Fruit fly (Drosophila melanogaster) whole organism, embryonic: ENCODE measurements around the gene CG31075.
A peak's percentile ranks its signal among the peaks of the same experiment; 100 is the strongest.

ENCODE experiments used
- Ada2b ChIP-seq: fragments of 200-800 bp; sonication (Bioruptor generic); IDR thresholded peaks from 2 replicates; pipeline ENCODE4 v1.3.6; 2022; ENCODE audit warnings: missing biosample characterization, missing genetic modification characterization
- Atf3 ChIP-seq: fragments of 200-800 bp; sonication (Bioruptor generic); optimal IDR thresholded peaks from 3 replicates; lab custom pipeline; 2016; ENCODE audit warnings: missing biosample characterization, missing genetic modification characterization
- CG10209 ChIP-seq: fragments of 200-800 bp; sonication (Bioruptor generic); optimal IDR thresholded peaks from 3 replicates; lab custom pipeline; 2017; ENCODE audit warnings: missing biosample characterization, mild to moderate bottlenecking, missing genetic modification characterization, missing genetic modification reagents
- CG10543 ChIP-seq: fragments of 200-800 bp; sonication (Bioruptor generic); optimal IDR thresholded peaks from 3 replicates; lab custom pipeline; 2017; ENCODE audit warnings: missing biosample characterization, mild to moderate bottlenecking, missing genetic modification characterization, moderate library complexity
- CG12155 ChIP-seq: fragments of 200-800 bp; sonication (Bioruptor generic); optimal IDR thresholded peaks from 3 replicates; lab custom pipeline; 2016; ENCODE audit warnings: missing biosample characterization, missing genetic modification characterization
- CG13296 ChIP-seq: fragments of 200-800 bp; sonication (Bioruptor generic); optimal IDR thresholded peaks from 3 replicates; lab custom pipeline; 2018; ENCODE audit warnings: missing biosample characterization, mild to moderate bottlenecking, missing genetic modification characterization
- CG15601 ChIP-seq: fragments of 200-800 bp; sonication (Bioruptor generic); optimal IDR thresholded peaks from 3 replicates; lab custom pipeline; 2019; ENCODE audit warnings: missing biosample characterization, mild to moderate bottlenecking, missing genetic modification characterization, moderate library complexity
- CG16813 ChIP-seq: fragments of 200-800 bp; sonication (Bioruptor generic); IDR thresholded peaks from 3 replicates; pipeline ENCODE4 v1.3.6; 2022; ENCODE audit warnings: missing biosample characterization, missing genetic modification characterization; ENCODE audit not compliant: partially characterized antibody
- CG17385 ChIP-seq: fragments of 200-800 bp; sonication (Bioruptor generic); optimal IDR thresholded peaks from 3 replicates; lab custom pipeline; 2018; ENCODE audit warnings: missing biosample characterization, mild to moderate bottlenecking, missing genetic modification characterization
- CG2202 ChIP-seq: fragments of 200-800 bp; sonication (Bioruptor generic); optimal IDR thresholded peaks from 2 replicates; lab custom pipeline; 2018; ENCODE audit warnings: missing biosample characterization, mild to moderate bottlenecking, missing genetic modification characterization
- CG31224 ChIP-seq: fragments of 200-800 bp; sonication (Bioruptor generic); IDR thresholded peaks from 2 replicates; pipeline ENCODE4 v1.3.6; 2022; ENCODE audit warnings: missing biosample characterization, missing genetic modification characterization
- CG3281 ChIP-seq: fragments of 200-800 bp; sonication (Bioruptor generic); optimal IDR thresholded peaks from 3 replicates; lab custom pipeline; 2017; ENCODE audit warnings: missing biosample characterization, mild to moderate bottlenecking, missing genetic modification characterization
- CG4854 ChIP-seq: fragments of 200-800 bp; sonication (Bioruptor generic); optimal IDR thresholded peaks from 2 replicates; lab custom pipeline; 2016; ENCODE audit warnings: missing biosample characterization, missing genetic modification characterization, inconsistent platforms
- CG6689 ChIP-seq: fragments of 200-800 bp; sonication (Bioruptor generic); IDR thresholded peaks from 2 replicates; pipeline ENCODE4 v1.3.6; 2022; ENCODE audit warnings: missing biosample characterization, missing genetic modification characterization
- CG7372 ChIP-seq: fragments of 200-800 bp; sonication (Bioruptor generic); IDR thresholded peaks from 2 replicates; pipeline ENCODE4 v1.3.6; 2022; ENCODE audit warnings: missing biosample characterization, missing genetic modification characterization
- CG7839 ChIP-seq: fragments of 200-800 bp; sonication (Bioruptor generic); optimal IDR thresholded peaks from 3 replicates; lab custom pipeline; 2018; ENCODE audit warnings: missing biosample characterization, mild to moderate bottlenecking, missing genetic modification characterization, moderate library complexity
- CG8089 ChIP-seq: fragments of 200-800 bp; sonication (Bioruptor generic); optimal IDR thresholded peaks from 3 replicates; lab custom pipeline; 2016; ENCODE audit warnings: missing biosample characterization, missing genetic modification characterization
- CG8290 ChIP-seq, 3 experiments: fragments of 200-800 bp; sonication (Bioruptor generic); optimal IDR thresholded peaks; 2 replicates each; lab custom pipeline; 2016 to 2019; ENCODE audit warnings: missing biosample characterization in 3 of 3, missing genetic modification characterization in 3 of 3, mild to moderate bottlenecking in 2 of 3, moderate library complexity in 1 of 3
- CG8765 ChIP-seq: fragments of 200-800 bp; sonication (Bioruptor generic); IDR thresholded peaks from 2 replicates; pipeline ENCODE4 v1.3.6; 2022; ENCODE audit warnings: missing biosample characterization, missing genetic modification characterization
- CG9817 ChIP-seq: fragments of 200-800 bp; sonication (Bioruptor generic); optimal IDR thresholded peaks from 2 replicates; lab custom pipeline; 2018; ENCODE audit warnings: missing biosample characterization, mild to moderate bottlenecking, missing genetic modification characterization, moderate library complexity
- CHES-1-like ChIP-seq: fragments of 200-800 bp; sonication (Bioruptor generic); optimal IDR thresholded peaks from 2 replicates; lab custom pipeline; 2016; ENCODE audit warnings: missing biosample characterization, missing genetic modification characterization
- Camta ChIP-seq: fragments of 200-800 bp; sonication (Bioruptor generic); optimal IDR thresholded peaks from 2 replicates; lab custom pipeline; 2016; ENCODE audit warnings: missing biosample characterization, missing genetic modification characterization
- Dfd ChIP-seq, 2 experiments: fragments of >200 bp; optimal IDR thresholded peaks; 2 replicates each; lab custom pipeline; 2017; ENCODE audit warnings: missing biosample characterization in 2 of 2, missing genetic modification characterization in 2 of 2
- Fer2 ChIP-seq: fragments of 200-800 bp; sonication (Bioruptor generic); optimal IDR thresholded peaks from 2 replicates; lab custom pipeline; 2018; ENCODE audit warnings: missing biosample characterization, mild to moderate bottlenecking, missing genetic modification characterization, moderate library complexity
- Gsc ChIP-seq: fragments of 200-800 bp; sonication (Bioruptor generic); IDR thresholded peaks from 2 replicates; pipeline ENCODE4 v1.3.6; 2022; ENCODE audit warnings: missing biosample characterization, missing genetic modification characterization
- H15 ChIP-seq: fragments of 200-800 bp; sonication (Bioruptor generic); IDR thresholded peaks from 3 replicates; pipeline ENCODE4 v1.3.6; 2022; ENCODE audit warnings: missing biosample characterization, missing genetic modification characterization
- Lhr ChIP-seq: fragments of 200-800 bp; sonication (Bioruptor generic); optimal IDR thresholded peaks from 3 replicates; lab custom pipeline; 2017; ENCODE audit warnings: mild to moderate bottlenecking, missing biosample characterization, missing genetic modification reagents, missing genetic modification characterization
- NC2α ChIP-seq: fragments of 200-800 bp; sonication (Bioruptor generic); optimal IDR thresholded peaks from 2 replicates; lab custom pipeline; 2016; ENCODE audit warnings: missing biosample characterization, missing genetic modification characterization
- NFAT ChIP-seq: fragments of 200-800 bp; sonication (Bioruptor generic); IDR thresholded peaks from 2 replicates; pipeline ENCODE4 v1.3.6; 2022; ENCODE audit warnings: missing biosample characterization, missing genetic modification characterization
- Sin3A ChIP-seq: fragments of >200 bp; optimal IDR thresholded peaks from 2 replicates; lab custom pipeline; 2018
- Stat92E ChIP-seq, 3 experiments: fragments of >200 bp in 2 of 3; fragments of 200-800 bp in 1 of 3; sonication (Bioruptor generic) in 1 of 3; optimal IDR thresholded peaks; 2 replicates each; lab custom pipeline; 2017 to 2019; ENCODE audit warnings: missing biosample characterization in 3 of 3, missing genetic modification characterization in 3 of 3, mild to moderate bottlenecking in 1 of 3, moderate library complexity in 1 of 3
- Trl ChIP-seq, 3 experiments: fragments of >200 bp in 2 of 3; fragments of 200-800 bp in 1 of 3; sonication (Bioruptor generic) in 1 of 3; optimal IDR thresholded peaks; 2 replicates in 1 of 3; 3 replicates in 2 of 3; lab custom pipeline; 2016 to 2017; ENCODE audit warnings: missing biosample characterization in 1 of 3, missing genetic modification characterization in 1 of 3
- amos ChIP-seq: fragments of 200-800 bp; sonication (Bioruptor generic); IDR thresholded peaks from 2 replicates; pipeline ENCODE4 v1.3.6; 2022; ENCODE audit warnings: missing biosample characterization, missing genetic modification characterization; ENCODE audit not compliant: partially characterized antibody
- ase ChIP-seq: fragments of 200-800 bp; sonication (Bioruptor generic); IDR thresholded peaks from 3 replicates; pipeline ENCODE4 v1.3.6; 2022; ENCODE audit warnings: missing biosample characterization, missing genetic modification characterization
- corto ChIP-seq: fragments of 200-800 bp; sonication (Bioruptor generic); optimal IDR thresholded peaks from 2 replicates; lab custom pipeline; 2016; ENCODE audit warnings: missing biosample characterization, mild to moderate bottlenecking, missing genetic modification characterization, moderate library complexity
- crol ChIP-seq: fragments of 200-800 bp; sonication (Bioruptor generic); IDR thresholded peaks from 2 replicates; pipeline ENCODE4 v1.3.6; 2022; ENCODE audit warnings: missing biosample characterization, missing genetic modification characterization
- dati ChIP-seq: fragments of 200-800 bp; sonication (Bioruptor generic); IDR thresholded peaks from 2 replicates; pipeline ENCODE4 v1.3.6; 2022; ENCODE audit warnings: missing biosample characterization, missing genetic modification characterization
- dmrt99B ChIP-seq: fragments of 200-800 bp; sonication (Bioruptor generic); optimal IDR thresholded peaks from 2 replicates; lab custom pipeline; 2018; ENCODE audit warnings: missing biosample characterization, mild to moderate bottlenecking, missing genetic modification characterization, moderate library complexity
- grau ChIP-seq: fragments of 200-800 bp; optimal IDR thresholded peaks from 3 replicates; lab custom pipeline; 2019; ENCODE audit warnings: missing biosample characterization, mild to moderate bottlenecking, missing genetic modification characterization, moderate library complexity
- insv ChIP-seq, 2 experiments: fragments of 200-800 bp; sonication (Bioruptor generic); optimal IDR thresholded peaks; 3 replicates each; lab custom pipeline; 2016 to 2018; ENCODE audit warnings: missing biosample characterization in 2 of 2, missing genetic modification characterization in 2 of 2
- lmd ChIP-seq: fragments of 200-800 bp; sonication (Bioruptor generic); IDR thresholded peaks from 2 replicates; pipeline ENCODE4 v1.3.6; 2022; ENCODE audit warnings: missing biosample characterization, missing genetic modification characterization
- lov ChIP-seq, 2 experiments: fragments of 200-800 bp in 1 of 2; fragments of >200 bp in 1 of 2; sonication (Bioruptor generic) in 1 of 2; IDR thresholded peaks in 1 of 2; optimal IDR thresholded peaks in 1 of 2; 2 replicates in 1 of 2; 3 replicates in 1 of 2; pipeline versions ENCODE4 v1.3.6 to Lab custom; 2017 to 2022; ENCODE audit warnings: missing biosample characterization in 1 of 2, missing genetic modification characterization in 1 of 2
- mld ChIP-seq: fragments of 200-800 bp; sonication (Bioruptor generic); IDR thresholded peaks from 3 replicates; pipeline ENCODE4 v1.3.6; 2022; ENCODE audit warnings: missing biosample characterization, missing genetic modification characterization; ENCODE audit not compliant: partially characterized antibody
- otp ChIP-seq: fragments of 200-800 bp; sonication (Bioruptor generic); IDR thresholded peaks from 3 replicates; pipeline ENCODE4, ENCODE4 v1.3.6; 2022; ENCODE audit warnings: missing biosample characterization, missing genetic modification characterization
- pzg ChIP-seq: fragments of 200-800 bp; sonication (Bioruptor generic); optimal IDR thresholded peaks from 3 replicates; lab custom pipeline; 2018; ENCODE audit warnings: missing biosample characterization, mild to moderate bottlenecking, missing genetic modification characterization, moderate library complexity
- row ChIP-seq: fragments of 200-800 bp; sonication (Bioruptor generic); IDR thresholded peaks from 3 replicates; pipeline ENCODE4 v1.3.6; 2022; ENCODE audit warnings: missing biosample characterization, missing genetic modification characterization
- sna ChIP-seq: fragments of 200-800 bp; sonication (Bioruptor generic); IDR thresholded peaks from 2 replicates; pipeline ENCODE4 v1.3.6; 2022; ENCODE audit warnings: missing biosample characterization, missing genetic modification characterization; ENCODE audit not compliant: partially characterized antibody
- trem ChIP-seq: fragments of 200-800 bp; optimal IDR thresholded peaks from 3 replicates; lab custom pipeline; 2019; ENCODE audit warnings: missing biosample characterization, mild to moderate bottlenecking, missing genetic modification characterization, moderate library complexity
- wor ChIP-seq: fragments of 200-800 bp; sonication (Bioruptor generic); IDR thresholded peaks from 2 replicates; pipeline ENCODE4 v1.3.6; 2022; ENCODE audit warnings: missing biosample characterization, missing genetic modification characterization

Gene CG31075

DNA sequence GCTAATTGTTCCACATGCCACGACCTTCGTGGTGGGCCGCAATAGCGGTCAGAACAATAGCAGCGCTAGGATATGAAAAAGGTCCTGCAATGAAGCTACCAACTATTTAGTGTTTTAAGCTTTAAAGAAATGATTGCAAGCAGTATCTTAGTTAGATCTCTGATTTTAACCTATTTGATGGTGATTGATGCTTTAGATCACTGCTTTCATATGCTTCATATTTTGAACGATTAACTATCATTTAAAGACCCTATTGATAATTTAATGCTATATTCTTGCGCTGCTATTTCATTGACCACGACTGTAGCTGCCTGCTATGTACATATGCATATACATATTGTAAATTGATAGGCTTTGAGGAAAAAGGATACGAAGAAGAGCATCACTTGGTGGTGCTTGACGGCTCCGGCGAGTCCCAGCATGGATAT is 24.6 kb downstream of the CG31075 start (continued):
- TF ChIP-seq lov (optimal IDR thresholded peaks at IDR 0.05; lab: Kevin White, UChicago) = no peak
- TF ChIP-seq lov (GFP tag; IDR thresholded peaks at IDR 0.05; lab: Robert Waterston, UW) = no peak
- no peak for TF ChIP-seq CG9817 (tag; lab: Kevin White, UChicago)
- peak; percentile 15 for TF ChIP-seq CG12155
- no peak for TF ChIP-seq wor
- no peak for TF ChIP-seq CG8765
- peak; percentile 53; the same call in 1 of the 2 replicates for TF ChIP-seq Ada2b (GFP tag; lab: Robert Waterston, UW)
- no peak for TF ChIP-seq Dfd (GFP tag; optimal IDR thresholded peaks at IDR 0.05; lab: Kevin White, UChicago)
- TF ChIP-seq ase (GFP tag; lab: Robert Waterston, UW) = no peak
- TF ChIP-seq CG6689 (GFP tag; lab: Robert Waterston, UW) = peak; percentile 78
- TF ChIP-seq NFAT (GFP tag; lab: Robert Waterston, UW) = peak; percentile 42; the same call in 1 of the 2 replicates
- no peak for TF ChIP-seq Sin3A
- TF ChIP-seq CG2202 (tag; lab: Kevin White, UChicago) = no peak
- no peak for TF ChIP-seq crol
- TF ChIP-seq amos (GFP tag; lab: Robert Waterston, UW) = no peak
- TF ChIP-seq dati (GFP tag; lab: Robert Waterston, UW) = no peak; the same call in 1 of the 2 replicates
- TF ChIP-seq CG15601 = peak; percentile 8
- no peak for TF ChIP-seq CG7372 (GFP tag; lab: Robert Waterston, UW)
- peak; percentile 35; the same call in 2 of the 3 replicates for TF ChIP-seq row
- TF ChIP-seq mld (GFP tag; lab: Robert Waterston, UW) = no peak; the same call in 2 of the 3 replicates
- no peak for TF ChIP-seq insv (GFP tag; optimal IDR thresholded peaks at IDR 0.05; lab: Kevin White, UChicago)
- no peak for TF ChIP-seq pzg
- TF ChIP-seq Stat92E (GFP tag; optimal IDR thresholded peaks at IDR 0.05; lab: Kevin White, UChicago) = no peak
- peak; percentile 72 for TF ChIP-seq trem (tag; lab: Kevin White, UChicago)
- TF ChIP-seq Lhr (GFP tag; lab: Kevin White, UChicago) = no peak
- TF ChIP-seq NC2α (GFP tag; lab: Kevin White, UChicago) = no peak
- peak; percentile 26; the same call in 1 of the 2 replicates for TF ChIP-seq CG31224
- TF ChIP-seq CG7839 (tag; lab: Kevin White, UChicago) = peak; percentile 81
- peak; percentile 74 for TF ChIP-seq CG13296 (GFP tag; lab: Kevin White, UChicago)
- TF ChIP-seq Trl (optimal IDR thresholded peaks at IDR 0.05; lab: Kevin White, UChicago) = no peak
- TF ChIP-seq Trl (GFP tag; optimal IDR thresholded peaks at IDR 0.05; lab: Kevin White, UChicago) = peak; percentile 16
- TF ChIP-seq CG3281 (GFP tag; lab: Kevin White, UChicago) = peak; percentile 82
- TF ChIP-seq CHES-1-like (GFP tag; lab: Kevin White, UChicago) = peak; percentile 34
- no peak for TF ChIP-seq CG8089 (GFP tag; lab: Kevin White, UChicago)
- TF ChIP-seq dmrt99B (tag; lab: Kevin White, UChicago) = peak; percentile 76
- peak; percentile 62 for TF ChIP-seq CG4854 (GFP tag; lab: Kevin White, UChicago)
- TF ChIP-seq otp (GFP tag; lab: Robert Waterston, UW) = no peak
- no peak for TF ChIP-seq Atf3
- TF ChIP-seq CG8290 (GFP tag; optimal IDR thresholded peaks at IDR 0.05; lab: Kevin White, UChicago) = peak; percentile 36
- TF ChIP-seq CG8290 (tag; optimal IDR thresholded peaks at IDR 0.05; lab: Kevin White, UChicago) = peak in 1 of 2 experiments; percentile 23
- TF ChIP-seq corto (GFP tag; lab: Kevin White, UChicago) = no peak
- TF ChIP-seq lmd (GFP tag; lab: Robert Waterston, UW) = peak; percentile 72
- peak; percentile 2 for TF ChIP-seq Fer2 (tag; lab: Kevin White, UChicago)
- no peak for TF ChIP-seq sna (GFP tag; lab: Robert Waterston, UW)
- peak; percentile 35 for TF ChIP-seq CG10209
- TF ChIP-seq CG10543 = peak; percentile 48
- TF ChIP-seq CG16813 (GFP tag; lab: Robert Waterston, UW) = no peak
- peak; percentile 33 for TF ChIP-seq CG17385 (GFP tag; lab: Kevin White, UChicago)
- peak; percentile 56 for TF ChIP-seq Camta (GFP tag; lab: Kevin White, UChicago)
- peak; percentile 59 for TF ChIP-seq grau (tag; lab: Kevin White, UChicago)
- 0 out of 3 replicates have a peak, but pooled peaks have one; percentile 24 for TF ChIP-seq H15 (GFP tag; lab: Robert Waterston, UW)
- TF ChIP-seq Gsc (GFP tag; lab: Robert Waterston, UW) = no peak
